Fruit fly (Drosophila melanogaster) whole organism, prepupa: ENCODE data around the gene smo.
A peak's percentile ranks its signal among the peaks of the same experiment; 100 is the strongest.

Experiments
- CG10631 ChIP-seq: fragments of 200-800 bp; sonication (Bioruptor generic); optimal IDR thresholded peaks from 2 replicates; lab custom pipeline; 2016; ENCODE audit warnings: missing biosample characterization, missing genetic modification characterization
- CG11294 ChIP-seq: fragments of 200-800 bp; sonication (Bioruptor generic); IDR thresholded peaks from 2 replicates; pipeline ENCODE4 v1.3.6; 2022; ENCODE audit warnings: missing biosample characterization, missing genetic modification characterization
- CG11902 ChIP-seq: fragments of 200-800 bp; sonication (Bioruptor generic); optimal IDR thresholded peaks from 3 replicates; lab custom pipeline; 2016; ENCODE audit warnings: missing biosample characterization, missing genetic modification characterization
- CG1621 ChIP-seq: fragments of 200-800 bp; sonication (Bioruptor generic); optimal IDR thresholded peaks from 3 replicates; lab custom pipeline; 2018; ENCODE audit warnings: missing biosample characterization, mild to moderate bottlenecking, missing genetic modification characterization
- CG3032 ChIP-seq: fragments of 200-800 bp; optimal IDR thresholded peaks from 2 replicates; lab custom pipeline; 2019; ENCODE audit warnings: missing biosample characterization, mild to moderate bottlenecking, missing genetic modification characterization, moderate library complexity
- CG4318 ChIP-seq: fragments of 200-800 bp; sonication (Bioruptor generic); optimal IDR thresholded peaks from 3 replicates; lab custom pipeline; 2017; ENCODE audit warnings: missing biosample characterization, mild to moderate bottlenecking, missing genetic modification characterization
- CG6163 ChIP-seq: fragments of 200-800 bp; sonication (Bioruptor generic); IDR thresholded peaks from 3 replicates; pipeline ENCODE4 v1.3.6; 2022; ENCODE audit warnings: missing biosample characterization, missing genetic modification characterization
- CG6792 ChIP-seq: fragments of 200-800 bp; sonication (Bioruptor generic); optimal IDR thresholded peaks from 3 replicates; lab custom pipeline; 2016; ENCODE audit warnings: missing biosample characterization, missing genetic modification characterization
- CG7368 ChIP-seq: fragments of 200-800 bp; sonication (Bioruptor generic); optimal IDR thresholded peaks from 3 replicates; lab custom pipeline; 2016; ENCODE audit warnings: missing biosample characterization, missing genetic modification characterization
- CG8119 ChIP-seq: fragments of 200-800 bp; sonication (Bioruptor generic); IDR thresholded peaks from 3 replicates; pipeline ENCODE4 v1.3.6; 2022; ENCODE audit warnings: missing biosample characterization, missing genetic modification characterization
- CG8319 ChIP-seq: fragments of 200-800 bp; sonication (Bioruptor generic); optimal IDR thresholded peaks from 3 replicates; lab custom pipeline; 2016; ENCODE audit warnings: missing biosample characterization, missing genetic modification characterization
- CG8632 ChIP-seq: fragments of 200-800 bp; sonication (Bioruptor generic); optimal IDR thresholded peaks from 3 replicates; lab custom pipeline; 2016; ENCODE audit warnings: missing biosample characterization, missing genetic modification characterization
- CG9139 ChIP-seq: fragments of 200-800 bp; sonication (Bioruptor generic); optimal IDR thresholded peaks from 3 replicates; lab custom pipeline; 2017; ENCODE audit warnings: missing biosample characterization, mild to moderate bottlenecking, missing genetic modification characterization
- Eip75B ChIP-seq: fragments of 200-800 bp; sonication (Bioruptor generic); optimal IDR thresholded peaks from 3 replicates; lab custom pipeline; 2016; ENCODE audit warnings: missing biosample characterization, missing genetic modification characterization
- Eip78C ChIP-seq: fragments of 200-800 bp; sonication (Bioruptor generic); peaks from one replicate; lab custom pipeline; 2016; ENCODE audit warnings: missing biosample characterization, missing genetic modification characterization
- Ets96B ChIP-seq: fragments of 200-800 bp; optimal IDR thresholded peaks from 2 replicates; lab custom pipeline; 2019; ENCODE audit warnings: missing biosample characterization, mild to moderate bottlenecking, missing genetic modification characterization, moderate library complexity
- Gug ChIP-seq: fragments of 200-800 bp; sonication (Bioruptor generic); IDR thresholded peaks from 2 replicates; pipeline ENCODE4 v1.3.6; 2022; ENCODE audit warnings: missing biosample characterization, missing genetic modification characterization
- Hr39 ChIP-seq: fragments of 200-800 bp; sonication (Bioruptor generic); optimal IDR thresholded peaks from 2 replicates; lab custom pipeline; 2016; ENCODE audit warnings: missing biosample characterization, missing genetic modification characterization
- Hr4 ChIP-seq: fragments of 200-800 bp; sonication (Bioruptor generic); optimal IDR thresholded peaks from 3 replicates; lab custom pipeline; 2016; ENCODE audit warnings: missing biosample characterization, missing genetic modification characterization
- Smox ChIP-seq: fragments of 200-800 bp; sonication (Bioruptor generic); optimal IDR thresholded peaks from 3 replicates; lab custom pipeline; 2016; ENCODE audit warnings: missing biosample characterization, missing genetic modification characterization
- Sox102F ChIP-seq: fragments of 200-800 bp; sonication (Bioruptor generic); optimal IDR thresholded peaks from 2 replicates; lab custom pipeline; 2016; ENCODE audit warnings: missing biosample characterization, mild to moderate bottlenecking, missing genetic modification characterization
- Sox14 ChIP-seq: fragments of 200-800 bp; sonication (Bioruptor generic); optimal IDR thresholded peaks from 3 replicates; lab custom pipeline; 2016; ENCODE audit warnings: missing biosample characterization, missing genetic modification characterization
- Sox15 ChIP-seq: fragments of 200-800 bp; sonication (Bioruptor generic); optimal IDR thresholded peaks from 3 replicates; lab custom pipeline; 2016; ENCODE audit warnings: missing biosample characterization, missing genetic modification characterization
- acj6 ChIP-seq: fragments of 200-800 bp; sonication (Bioruptor generic); optimal IDR thresholded peaks from 3 replicates; lab custom pipeline; 2016; ENCODE audit warnings: missing biosample characterization, missing genetic modification characterization
- dsx ChIP-seq: fragments of 200-800 bp; optimal IDR thresholded peaks from 3 replicates; lab custom pipeline; 2019; ENCODE audit warnings: missing biosample characterization, mild to moderate bottlenecking, missing genetic modification characterization, moderate library complexity; ENCODE audit not compliant: poor library complexity, severe bottlenecking
- eg ChIP-seq: fragments of 200-800 bp; sonication (Bioruptor generic); IDR thresholded peaks from 3 replicates; pipeline ENCODE4 v1.3.6; 2022; ENCODE audit warnings: missing biosample characterization, missing genetic modification characterization
- esn ChIP-seq: fragments of 200-800 bp; sonication (Bioruptor generic); optimal IDR thresholded peaks from 2 replicates; lab custom pipeline; 2016; ENCODE audit warnings: missing biosample characterization, mild to moderate bottlenecking, missing genetic modification characterization, moderate library complexity
- fkh ChIP-seq: fragments of 200-800 bp; sonication (Bioruptor generic); optimal IDR thresholded peaks from 3 replicates; lab custom pipeline; 2017; ENCODE audit warnings: missing biosample characterization, mild to moderate bottlenecking, missing genetic modification characterization, moderate library complexity
- net ChIP-seq: fragments of 200-800 bp; sonication (Bioruptor generic); optimal IDR thresholded peaks from 3 replicates; lab custom pipeline; 2016; ENCODE audit warnings: missing biosample characterization, missing genetic modification characterization
- ss ChIP-seq, 2 experiments: fragments of 200-800 bp; sonication (Bioruptor generic); optimal IDR thresholded peaks; 2 replicates in 1 of 2; 3 replicates in 1 of 2; lab custom pipeline; 2017 to 2018; ENCODE audit warnings: mild to moderate bottlenecking in 2 of 2, missing biosample characterization in 2 of 2, missing genetic modification characterization in 2 of 2, moderate library complexity in 1 of 2
- topi ChIP-seq: fragments of 200-800 bp; sonication (Bioruptor generic); optimal IDR thresholded peaks from 3 replicates; lab custom pipeline; 2016; ENCODE audit warnings: missing biosample characterization, missing genetic modification characterization
- vri ChIP-seq: fragments of 200-800 bp; sonication (Bioruptor generic); optimal IDR thresholded peaks from 3 replicates; lab custom pipeline; 2016; ENCODE audit warnings: missing biosample characterization, mild to moderate bottlenecking, missing genetic modification characterization

The smo gene

DNA sequence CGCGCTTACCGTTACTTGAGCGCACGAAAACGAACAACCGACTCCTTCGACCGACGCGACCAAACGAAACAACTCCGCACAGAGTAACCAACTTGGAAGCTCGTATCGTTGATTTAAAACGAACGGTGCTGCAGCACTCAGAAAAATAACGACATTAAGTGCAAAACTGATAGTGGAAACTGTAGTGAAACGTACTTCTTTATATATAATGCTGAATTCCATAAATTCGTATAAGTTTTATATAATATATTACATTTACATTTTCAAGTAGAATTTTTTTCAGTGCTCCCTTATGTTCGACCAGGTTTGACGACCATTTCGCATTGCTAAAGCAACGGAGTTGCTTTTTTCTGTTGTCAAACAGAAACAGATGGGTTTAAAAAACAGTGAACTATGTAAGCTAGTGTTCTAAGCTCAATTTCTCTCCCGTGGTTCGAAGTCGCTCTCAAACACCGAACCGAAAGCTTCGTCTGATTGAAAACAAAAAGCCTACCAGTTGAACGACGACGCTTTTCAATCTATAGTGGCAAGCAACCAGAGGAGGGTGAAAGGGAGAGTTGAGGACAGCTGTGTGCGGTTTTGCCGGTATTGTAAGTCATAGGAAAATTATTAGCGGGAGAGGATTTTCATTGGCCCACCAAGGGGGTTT lies 9.8 kb upstream of the smo start, which contains the start of gene CG17075 (continued):
- TF ChIP-seq Hr4 (GFP tag; lab: Kevin White, UChicago) (peak; percentile 95), Smox (GFP tag; lab: Kevin White, UChicago) (no peak), CG10631 (peak; percentile 87), eg (GFP tag; lab: Robert Waterston, UW) (peak; percentile 97), CG3032 (peak; percentile 79), Hr39 (GFP tag; lab: Kevin White, UChicago) (peak; percentile 61), CG11902 (GFP tag; lab: Kevin White, UChicago) (peak; percentile 61), Eip75B (peak; percentile 90), CG6163 (GFP tag; lab: Robert Waterston, UW) (peak; percentile 96)
- TF ChIP-seq, all 60 proteins: peak for 48

DNA sequence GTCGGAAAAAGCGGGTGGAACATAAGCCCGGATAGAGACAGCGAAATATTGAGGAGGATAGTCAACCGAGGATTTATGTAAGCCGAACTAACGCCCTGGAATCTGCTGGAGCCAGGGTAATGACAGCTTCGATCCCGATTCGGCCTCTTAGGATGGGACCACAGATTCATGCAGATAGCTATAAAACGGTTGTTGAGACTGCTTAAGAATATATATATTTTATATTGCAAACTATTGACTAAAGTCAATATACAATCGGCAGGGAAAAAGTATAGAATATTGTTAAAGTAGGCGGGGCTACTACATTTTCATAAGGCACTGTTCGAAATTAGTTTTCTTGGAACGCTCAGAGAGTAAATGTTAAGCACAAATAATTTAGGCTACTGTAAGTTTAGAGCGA lies 8.6 kb upstream of the smo start, which contains the start of gene CG3345:
CG3345 (plus strand) TSS at position 301 of the 400 bp plus-strand sequence.
- TF ChIP-seq net (GFP tag; lab: Kevin White, UChicago) (no peak), Smox (GFP tag; lab: Kevin White, UChicago) (no peak), Gug (GFP tag; lab: Robert Waterston, UW) (no peak), CG8119 (GFP tag; lab: Robert Waterston, UW) (no peak), Ets96B (tag; lab: Kevin White, UChicago) (no peak), CG3032 (no peak), esn (GFP tag; lab: Kevin White, UChicago) (no peak), CG8319 (GFP tag; lab: Kevin White, UChicago) (no peak), Sox14 (GFP tag; lab: Kevin White, UChicago) (no peak), eg (GFP tag; lab: Robert Waterston, UW) (no peak), CG4318 (GFP tag; lab: Kevin White, UChicago) (no peak), acj6 (GFP tag; lab: Kevin White, UChicago) (no peak), Sox102F (GFP tag; lab: Kevin White, UChicago) (no peak), vri (GFP tag; lab: Kevin White, UChicago) (no peak), topi (GFP tag; lab: Kevin White, UChicago) (no peak)

DNA sequence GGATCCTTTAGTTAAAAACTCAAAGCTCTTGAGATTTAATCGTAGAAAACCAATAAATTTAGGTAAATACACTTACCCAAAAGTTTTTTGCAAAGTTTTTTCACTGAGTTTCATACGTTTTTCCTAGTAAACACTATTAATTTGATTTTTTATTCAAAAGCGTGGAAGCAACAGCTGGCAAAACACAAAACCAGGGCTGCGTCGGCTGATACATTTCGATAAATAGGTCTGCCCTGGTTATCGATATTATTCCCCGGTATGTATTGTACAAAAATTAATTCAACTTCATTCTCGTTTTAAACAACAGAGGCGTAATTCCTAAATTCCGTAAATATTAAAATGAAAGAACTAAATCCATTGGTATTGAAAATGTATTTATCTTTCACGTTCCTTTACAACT lies 5.8 kb upstream of the smo start, which contains the start of gene Dus1:
Dus1 (minus strand) TSS at position 192 of the 400 bp plus-strand sequence.
- TF ChIP-seq Eip78C (GFP tag; lab: Kevin White, UChicago) (peak; percentile 40), CG8119 (GFP tag; lab: Robert Waterston, UW) (no peak), CG11294 (GFP tag; lab: Robert Waterston, UW) (no peak), CG4318 (GFP tag; lab: Kevin White, UChicago) (no peak)

DNA sequence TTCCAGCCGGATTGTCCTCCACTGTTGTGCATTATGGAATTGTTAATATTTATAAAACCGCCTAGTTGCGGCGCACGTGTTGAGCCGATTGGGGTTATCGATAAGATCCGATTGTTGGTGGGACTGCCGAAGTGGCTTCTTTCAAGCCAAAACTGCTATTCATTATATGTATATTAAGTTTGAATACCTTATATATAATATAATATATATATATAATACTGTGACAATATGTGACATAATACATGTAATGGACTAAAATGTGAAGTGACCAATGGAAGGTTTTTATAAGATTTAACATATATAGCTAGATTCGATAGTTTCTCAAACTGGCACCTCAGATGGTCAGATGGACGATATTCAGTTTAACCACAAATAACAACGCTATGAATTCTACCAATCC lies 3.8 kb upstream of the smo start, which contains the start of the genes mbm and CG11555:
mbm (minus strand) TSS at position 113 of the 400 bp plus-strand sequence.
CG11555 (plus strand) TSS at position 234 of the 400 bp plus-strand sequence.
- TF ChIP-seq Ets96B (tag; lab: Kevin White, UChicago) = peak; percentile 39
- no peak for TF ChIP-seq topi (GFP tag; lab: Kevin White, UChicago)
- TF ChIP-seq CG3032 = peak; percentile 26
- no peak for TF ChIP-seq net (GFP tag; lab: Kevin White, UChicago)
- no peak for TF ChIP-seq Sox15 (GFP tag; lab: Kevin White, UChicago)
- no peak for TF ChIP-seq CG8319 (GFP tag; lab: Kevin White, UChicago)
- TF ChIP-seq CG11902 (GFP tag; lab: Kevin White, UChicago) = no peak
- TF ChIP-seq fkh = no peak
- no peak for TF ChIP-seq CG7368
- no peak for TF ChIP-seq CG6163 (GFP tag; lab: Robert Waterston, UW)
- TF ChIP-seq Gug (GFP tag; lab: Robert Waterston, UW) = no peak
- no peak for TF ChIP-seq ss (GFP tag; optimal IDR thresholded peaks at IDR 0.05; lab: Kevin White, UChicago)
- peak; percentile 5 for TF ChIP-seq dsx
- TF ChIP-seq CG1621 (tag; lab: Kevin White, UChicago) = no peak
- TF ChIP-seq CG6792 (GFP tag; lab: Kevin White, UChicago) = no peak
- TF ChIP-seq Hr39 (GFP tag; lab: Kevin White, UChicago) = no peak
- no peak for TF ChIP-seq CG8632 (GFP tag; lab: Kevin White, UChicago)
- peak; percentile 19 for TF ChIP-seq esn (GFP tag; lab: Kevin White, UChicago)
- TF ChIP-seq CG9139 = no peak
